Fruit fly (Drosophila melanogaster) whole organism, pupa: Measurements from ENCODE around the gene CG13041.

ENCODE experiments used
- CG15710 ChIP-seq: fragments of 200-800 bp; sonication (Bioruptor generic); optimal IDR thresholded peaks from 2 replicates; lab custom pipeline; 2018; ENCODE audit warnings: missing biosample characterization, mild to moderate bottlenecking, missing genetic modification characterization, moderate library complexity
- CG32121 ChIP-seq: fragments of 200-800 bp; sonication (Bioruptor generic); IDR thresholded peaks from 2 replicates; pipeline ENCODE4 v1.3.6; 2022; ENCODE audit warnings: missing biosample characterization, missing genetic modification characterization
- CG9948 ChIP-seq: fragments of 200-800 bp; sonication (Bioruptor generic); optimal IDR thresholded peaks from 2 replicates; lab custom pipeline; 2018; ENCODE audit warnings: missing biosample characterization, mild to moderate bottlenecking, missing genetic modification characterization, moderate library complexity
- rn ChIP-seq: fragments of 200-800 bp; sonication (Bioruptor generic); IDR thresholded peaks from 2 replicates; pipeline ENCODE4 v1.3.6; 2022; ENCODE audit warnings: missing biosample characterization, missing genetic modification characterization

dm6 chr3L:16277135-16277534 lies 42.2 kb downstream of the CG13041 start, which contains the start of gene CG13065:
- TF ChIP-seq CG15710 (tag; lab: Kevin White, UChicago): no peak
- TF ChIP-seq rn: no peak
- no peak for TF ChIP-seq CG32121 (GFP tag; lab: Robert Waterston, UW)
- TF ChIP-seq CG9948 (tag; lab: Kevin White, UChicago): no peak
